Worm (Caenorhabditis elegans) whole organism, young adult: ENCODE data around the gene insc-1.

Experiments used
- hrde-1 ChIP-seq: sonication (generic microtip); optimal IDR thresholded peaks from 2 replicates; lab custom pipeline; 2016; ENCODE audit warnings: missing genetic modification characterization, mild to moderate bottlenecking, missing compliant biosample characterization, moderate library complexity, missing genotype, missing genetic modification reagents, borderline replicate concordance
- sea-2 ChIP-seq: fragments of 200-800 bp; sonication (Bioruptor generic); IDR thresholded peaks from 2 replicates; pipeline ENCODE4 v1.3.6; 2022; ENCODE audit warnings: missing genetic modification characterization, missing compliant biosample characterization
- snpc-1.1 ChIP-seq: sonication (generic microtip); optimal IDR thresholded peaks from 2 replicates; lab custom pipeline; 2017; ENCODE audit warnings: missing genetic modification characterization, mild to moderate bottlenecking, missing compliant biosample characterization, antibody characterized with exemption, moderate library complexity, missing genotype, missing genetic modification reagents; ENCODE audit not compliant: insufficient read depth
- snpc-4 ChIP-seq, 5 experiments: fragments of 150-350 bp in 1 of 5; sonication (generic microtip) in 4 of 5; optimal IDR thresholded peaks; 2 replicates each; lab custom pipeline; 2014 to 2018; ENCODE audit warnings: missing genetic modification characterization in 5 of 5, missing biosample characterization in 3 of 5, antibody characterized with exemption in 2 of 5, mild to moderate bottlenecking in 2 of 5, missing compliant biosample characterization in 2 of 5, missing genotype in 2 of 5, moderate library complexity in 2 of 5, missing genetic modification reagents in 1 of 5
- ztf-18 ChIP-seq: sonication (generic microtip); optimal IDR thresholded peaks from 2 replicates; lab custom pipeline; 2016; ENCODE audit warnings: missing genotype, mild to moderate bottlenecking, missing genetic modification characterization, missing compliant biosample characterization

DNA sequence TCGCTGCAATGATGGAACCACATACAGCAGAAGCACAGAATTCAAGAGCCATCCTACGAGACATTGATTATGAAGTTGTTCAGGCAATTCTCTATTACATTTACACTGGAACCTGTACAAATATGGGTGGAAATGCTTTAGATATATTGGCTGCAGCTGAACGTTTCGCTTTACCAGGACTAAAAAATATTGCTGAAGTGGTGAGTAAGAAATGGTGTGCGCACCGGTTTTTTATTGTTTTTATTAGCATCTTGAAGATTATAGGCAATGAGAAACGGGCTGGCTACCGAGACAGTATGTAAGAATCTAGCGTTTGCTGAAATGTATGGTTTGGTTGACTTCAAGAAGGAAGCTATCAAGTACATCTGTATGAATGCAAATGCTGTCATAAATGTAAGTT, 37.4 kb downstream of the insc-1 start:
- TF ChIP-seq snpc-4 (GFP tag; optimal IDR thresholded peaks at IDR 0.05; lab: Kevin White, UChicago): no peak
- TF ChIP-seq snpc-4 (tag; optimal IDR thresholded peaks at IDR 0.05; lab: Kevin White, UChicago): no peak
- TF ChIP-seq hrde-1 (tag; lab: Kevin White, UChicago): no peak
- TF ChIP-seq ztf-18 (tag; lab: Kevin White, UChicago): no peak
- TF ChIP-seq sea-2 (GFP tag; lab: Robert Waterston, UW): no peak
- TF ChIP-seq snpc-1.1 (tag; lab: Kevin White, UChicago): no peak
